Worm (Caenorhabditis elegans) whole organism, L4/young adult: ENCODE data around the gene egl-46.

Experiments used
- W03F9.2 ChIP-seq: fragments of 150-350 bp; optimal IDR thresholded peaks from 2 replicates; lab custom pipeline; 2014; ENCODE audit warnings: missing biosample characterization, missing genetic modification characterization
- him-1 ChIP-seq: sonication (generic microtip); optimal IDR thresholded peaks from 2 replicates; lab custom pipeline; 2016; ENCODE audit warnings: missing genotype, missing genetic modification reagents, missing genetic modification characterization, missing compliant biosample characterization

- TF ChIP-seq him-1 (tag; lab: Kevin White, UChicago) (no peak), W03F9.2 (tag; lab: Kevin White, UChicago) (no peak)
Observed at ce11 chrV:6645810-6646209, 35.6 kb downstream of the egl-46 start.
